Worm (Caenorhabditis elegans): Measurements from ENCODE around the gene ZK1320.13.

- TF ChIP-seq B0310.2 (tag; optimal IDR thresholded peaks at IDR 0.05) (no peak), scrt-1 (GFP tag; IDR thresholded peaks at IDR 0.05) (no peak), hmg-4 (GFP tag; optimal IDR thresholded peaks at IDR 0.05) (no peak), tbx-37 (GFP tag; conservative IDR thresholded peaks at IDR 0.05) (no peak), hnd-1 (tag; optimal IDR thresholded peaks at IDR 0.05) (no peak), ama-1 (optimal IDR thresholded peaks at IDR 0.05) (no peak), flt-1 (GFP tag; IDR thresholded peaks at IDR 0.05) (no peak), hmbx-1 (tag; optimal IDR thresholded peaks at IDR 0.05) (no peak)
Observed at ce11 chrII:9728506-9728905, 47.9 kb downstream of the ZK1320.13 start.

All from whole organism, early embryonic.